Fruit fly (Drosophila melanogaster): ENCODE results near the gene TBC1D16.
A peak's percentile ranks its signal among the peaks of the same experiment; 100 is the strongest.

TBC1D16 gene

dm6 chr2L:10396488-10396824 is 39.0 kb downstream of the TBC1D16 start, which contains the start of gene Cnot4:
Gene Cnot4 (plus strand): TSS chr2L:10396716.
- TF ChIP-seq CG10348 (GFP tag; IDR thresholded peaks at IDR 0.05) (no peak), CG13204 (GFP tag; optimal IDR thresholded peaks at IDR 0.05) (no peak), Snoo (tag; optimal IDR thresholded peaks at IDR 0.05) (no peak), CG8159 (tag; optimal IDR thresholded peaks at IDR 0.05) (no peak), gl (tag; optimal IDR thresholded peaks at IDR 0.05) (no peak), EcR (GFP tag; optimal IDR thresholded peaks at IDR 0.05) (no peak), CG12605 (GFP tag; IDR thresholded peaks at IDR 0.05) (no peak), rn (GFP tag; IDR thresholded peaks at IDR 0.05) (no peak)

dm6 chr2L:10395642-10396487 is 39.6 kb downstream of the TBC1D16 start, which contains the start of gene Mdh1:
Gene Mdh1 (minus strand): TSS chr2L:10396332.
- peak; percentile 20 for TF ChIP-seq EcR (GFP tag; optimal IDR thresholded peaks at IDR 0.05)
- no peak for TF ChIP-seq Pif1B (GFP tag; optimal IDR thresholded peaks at IDR 0.05)

dm6 chr2L:10395035-10395434 is 40.4 kb downstream of the TBC1D16 start:
- TF ChIP-seq rn (GFP tag; IDR thresholded peaks at IDR 0.05) = no peak
- TF ChIP-seq CG9948 (tag; optimal IDR thresholded peaks at IDR 0.05) = no peak
- no peak for TF ChIP-seq gl (tag; optimal IDR thresholded peaks at IDR 0.05)
- TF ChIP-seq Pif1A (GFP tag; optimal IDR thresholded peaks at IDR 0.05) = no peak
- no peak for TF ChIP-seq EcR (GFP tag; optimal IDR thresholded peaks at IDR 0.05)

DNA sequence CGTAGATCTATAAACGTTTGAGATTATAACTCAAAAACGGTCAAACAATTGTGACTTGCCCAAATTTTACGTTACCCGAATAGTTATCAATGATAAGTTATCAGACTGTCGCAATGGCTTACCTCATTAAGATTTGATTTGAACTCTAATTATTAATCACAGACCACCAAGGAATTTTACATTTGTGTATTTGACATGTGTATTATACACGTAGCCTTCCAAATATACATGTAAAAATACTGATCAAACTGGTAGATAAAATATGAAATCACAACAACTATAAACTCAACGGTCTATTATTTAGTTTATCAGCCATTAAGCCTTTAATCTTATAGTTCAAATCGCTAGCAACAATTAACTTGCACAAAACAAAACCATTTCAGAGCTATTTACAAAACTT is 42.0 kb downstream of the TBC1D16 start:
- TF ChIP-seq gl (tag; optimal IDR thresholded peaks at IDR 0.05) (no peak), Pif1A (GFP tag; optimal IDR thresholded peaks at IDR 0.05) (no peak), CG8301 (tag; optimal IDR thresholded peaks at IDR 0.05) (no peak), CG10348 (GFP tag; IDR thresholded peaks at IDR 0.05) (no peak), CG13204 (GFP tag; optimal IDR thresholded peaks at IDR 0.05) (no peak)

dm6 chr2L:10387869-10388726 is 47.4 kb downstream of the TBC1D16 start, which contains the start of gene da:
Gene da (plus strand): TSS chr2L:10388105.
- peak; percentile 65; the same call in 2 of the 3 replicates for TF ChIP-seq CG4496 (GFP tag; IDR thresholded peaks at IDR 0.05)
- TF ChIP-seq CG17806 (tag; optimal IDR thresholded peaks at IDR 0.05) = peak; percentile 31
- TF ChIP-seq fd96Ca (GFP tag; IDR thresholded peaks at IDR 0.05) = no peak
- TF ChIP-seq Pif1B (GFP tag; optimal IDR thresholded peaks at IDR 0.05) = no peak
- TF ChIP-seq CG15710 (tag; optimal IDR thresholded peaks at IDR 0.05) = peak; percentile 39
- no peak for TF ChIP-seq CG13204 (GFP tag; optimal IDR thresholded peaks at IDR 0.05)
- TF ChIP-seq CG9948 (tag; optimal IDR thresholded peaks at IDR 0.05) = peak; percentile 32
- peak; percentile 17 for TF ChIP-seq CG34367 (tag; optimal IDR thresholded peaks at IDR 0.05)
- TF ChIP-seq CG8301 (tag; optimal IDR thresholded peaks at IDR 0.05) = peak; percentile 16
- peak; percentile 61; the same call in 1 of the 2 replicates for TF ChIP-seq CG32121 (GFP tag; IDR thresholded peaks at IDR 0.05)
- TF ChIP-seq CG14655 (GFP tag; optimal IDR thresholded peaks at IDR 0.05) = no peak
- no peak for TF ChIP-seq EcR (GFP tag; optimal IDR thresholded peaks at IDR 0.05)
- peak; percentile 72 for TF ChIP-seq D1 (tag; optimal IDR thresholded peaks at IDR 0.05)
- no peak for TF ChIP-seq CG10348 (GFP tag; IDR thresholded peaks at IDR 0.05)
- peak; percentile 45 for TF ChIP-seq Pif1A (GFP tag; optimal IDR thresholded peaks at IDR 0.05)
- peak; percentile 67 for TF ChIP-seq Ets98B (GFP tag; IDR thresholded peaks at IDR 0.05)
- TF ChIP-seq CG8159 (tag; optimal IDR thresholded peaks at IDR 0.05) = peak; percentile 31
- no peak for TF ChIP-seq rn (GFP tag; IDR thresholded peaks at IDR 0.05)
- peak; percentile 28 for TF ChIP-seq CG12605 (GFP tag; IDR thresholded peaks at IDR 0.05)
- TF ChIP-seq gl (tag; optimal IDR thresholded peaks at IDR 0.05) = no peak
- TF ChIP-seq Snoo (tag; optimal IDR thresholded peaks at IDR 0.05) = peak; percentile 41

DNA sequence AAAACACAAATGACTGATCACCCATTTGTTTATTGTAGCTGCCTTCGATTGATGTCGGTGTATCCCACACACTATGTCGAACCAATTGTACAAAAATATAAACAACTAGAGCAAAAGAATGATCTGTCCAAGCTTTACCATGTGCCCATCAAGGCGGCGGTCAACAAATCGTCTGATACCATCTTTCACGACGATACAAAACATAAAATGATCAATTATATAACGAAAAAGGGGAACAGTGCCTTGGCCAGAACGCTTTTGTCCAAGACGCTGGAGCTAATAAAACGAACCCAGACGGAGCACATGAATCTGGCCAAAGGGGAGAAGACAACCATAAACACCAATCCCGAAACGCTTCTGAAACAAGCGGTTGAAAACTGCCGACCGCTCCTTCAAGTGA is 48.6 kb downstream of the TBC1D16 start:
- TF ChIP-seq D1 (tag; optimal IDR thresholded peaks at IDR 0.05) (no peak), Pif1B (GFP tag; optimal IDR thresholded peaks at IDR 0.05) (no peak)

- TF ChIP-seq CG8301 (tag; optimal IDR thresholded peaks at IDR 0.05) (peak; percentile 55), gl (tag; optimal IDR thresholded peaks at IDR 0.05) (no peak), CG12605 (GFP tag; IDR thresholded peaks at IDR 0.05) (no peak; the same call in 1 of the 2 replicates), CG8159 (tag; optimal IDR thresholded peaks at IDR 0.05) (peak; percentile 73), CG17806 (tag; optimal IDR thresholded peaks at IDR 0.05) (peak; percentile 66), CG14655 (GFP tag; optimal IDR thresholded peaks at IDR 0.05) (no peak), CG32121 (GFP tag; IDR thresholded peaks at IDR 0.05) (peak; percentile 45; the same call in 1 of the 2 replicates), EcR (GFP tag; optimal IDR thresholded peaks at IDR 0.05) (no peak), Snoo (tag; optimal IDR thresholded peaks at IDR 0.05) (peak; percentile 62), fd96Ca (GFP tag; IDR thresholded peaks at IDR 0.05) (no peak), CG4496 (GFP tag; IDR thresholded peaks at IDR 0.05) (peak; percentile 70; the same call in 2 of the 3 replicates), CG15710 (tag; optimal IDR thresholded peaks at IDR 0.05) (peak; percentile 61), Pif1B (GFP tag; optimal IDR thresholded peaks at IDR 0.05) (no peak), Ets98B (GFP tag; IDR thresholded peaks at IDR 0.05) (peak; percentile 46), rn (GFP tag; IDR thresholded peaks at IDR 0.05) (no peak), CG10348 (GFP tag; IDR thresholded peaks at IDR 0.05) (no peak), CG9948 (tag; optimal IDR thresholded peaks at IDR 0.05) (peak; percentile 71), CG13204 (GFP tag; optimal IDR thresholded peaks at IDR 0.05) (no peak), D1 (tag; optimal IDR thresholded peaks at IDR 0.05) (no peak), Pif1A (GFP tag; optimal IDR thresholded peaks at IDR 0.05) (peak; percentile 39), CG34367 (tag; optimal IDR thresholded peaks at IDR 0.05) (peak; percentile 43)
These were observed 49.1 kb downstream of the TBC1D16 start, which contains the start of the genes Cdk1 and mRpS7 for dm6 chr2L:10386208-10386805. Gene Cdk1 (minus strand): TSS chr2L:10386262. Gene mRpS7 (plus strand): TSS chr2L:10386662.

Data from whole organism, pupa.